Worm (Caenorhabditis elegans): ENCODE data around the gene Y62E10A.6.

Gene Y62E10A.6

ce11 chrIV:13364869-13365268, 6.9 kb upstream of the Y62E10A.6 start, which contains the start of gene srsx-25:
TSS of gene srsx-25 (plus strand) at chrIV:13365169.
- TF ChIP-seq bed-3 (GFP tag; optimal IDR thresholded peaks at IDR 0.05) (no peak), elt-1 (tag; optimal IDR thresholded peaks at IDR 0.05; ENCODE audit: borderline replicate concordance, insufficient read depth) (no peak), snpc-4 (tag; optimal IDR thresholded peaks at IDR 0.05) (no peak), tbx-8 (GFP tag; optimal IDR thresholded peaks at IDR 0.05) (no peak), unc-39 (tag; optimal IDR thresholded peaks at IDR 0.05) (no peak), lin-32 (GFP tag; optimal IDR thresholded peaks at IDR 0.05) (no peak), zip-8 (tag; optimal IDR thresholded peaks at IDR 0.05) (no peak), mab-5 (tag; optimal IDR thresholded peaks at IDR 0.05) (no peak), ham-2 (GFP tag; optimal IDR thresholded peaks at IDR 0.05) (no peak), drap-1 (GFP tag; optimal IDR thresholded peaks at IDR 0.05) (no peak)

- TF ChIP-seq lin-32 (GFP tag; optimal IDR thresholded peaks at IDR 0.05), result no peak
- no peak for TF ChIP-seq blmp-1 (tag; optimal IDR thresholded peaks at IDR 0.05)
- no peak for TF ChIP-seq lin-13 (tag; optimal IDR thresholded peaks at IDR 0.05)
- no peak for TF ChIP-seq ceh-39 (tag; optimal IDR thresholded peaks at IDR 0.05)
- no peak for TF ChIP-seq ceh-83 (GFP tag; optimal IDR thresholded peaks at IDR 0.05)
- TF ChIP-seq sptf-1 (tag; optimal IDR thresholded peaks at IDR 0.05), result no peak
- no peak for TF ChIP-seq elt-1 (tag; optimal IDR thresholded peaks at IDR 0.05; ENCODE audit: borderline replicate concordance, insufficient read depth)
- no peak for TF ChIP-seq M03D4.4 (tag; optimal IDR thresholded peaks at IDR 0.05)
- no peak for TF ChIP-seq zip-8 (tag; optimal IDR thresholded peaks at IDR 0.05)
- no peak for TF ChIP-seq unc-62 (GFP tag; optimal IDR thresholded peaks at IDR 0.05)
- TF ChIP-seq mep-1 (tag; optimal IDR thresholded peaks at IDR 0.05), result no peak
Observed at ce11 chrIV:13369120-13369842, 2.5 kb upstream of the Y62E10A.6 start, which contains the start of gene agt-1. TSS of gene agt-1 (minus strand) at chrIV:13369412.

ce11 chrIV:13370235-13370739, 1.5 kb upstream of the Y62E10A.6 start, which contains the start of the genes rla-2, popl-7 and Y62E10A.24:
TSS of gene rla-2 (minus strand) at chrIV:13370285.
TSS of gene popl-7 (plus strand) at chrIV:13370689.
TSS of gene Y62E10A.24 (plus strand) at chrIV:13370710.
- TF ChIP-seq lsy-2 (tag; optimal IDR thresholded peaks at IDR 0.05) (peak; percentile 87), nhr-2 (tag; optimal IDR thresholded peaks at IDR 0.05) (no peak), hlh-1 (tag; optimal IDR thresholded peaks at IDR 0.05) (no peak), elt-1 (tag; optimal IDR thresholded peaks at IDR 0.05; ENCODE audit: borderline replicate concordance, insufficient read depth) (no peak), nhr-237 (tag; optimal IDR thresholded peaks at IDR 0.05) (no peak), unc-39 (tag; optimal IDR thresholded peaks at IDR 0.05) (no peak), sem-2 (GFP tag; optimal IDR thresholded peaks at IDR 0.05) (no peak)

ce11 chrIV:13374918-13375317, 3.1 kb downstream of the Y62E10A.6 start:
- TF ChIP-seq nhr-76 (tag; optimal IDR thresholded peaks at IDR 0.05), result no peak

ce11 chrIV:13377716-13378115, 5.9 kb downstream of the Y62E10A.6 start, which contains the start of gene mau-8:
TSS of gene mau-8 (plus strand) at chrIV:13378016.
- TF ChIP-seq ham-2 (GFP tag; optimal IDR thresholded peaks at IDR 0.05) (no peak), ztf-11 (tag; optimal IDR thresholded peaks at IDR 0.05) (no peak), ceh-43 (GFP tag; optimal IDR thresholded peaks at IDR 0.05) (no peak), elt-1 (tag; optimal IDR thresholded peaks at IDR 0.05; ENCODE audit: borderline replicate concordance, insufficient read depth) (no peak), zip-8 (tag; optimal IDR thresholded peaks at IDR 0.05) (no peak), nhr-237 (tag; optimal IDR thresholded peaks at IDR 0.05) (no peak), M03D4.4 (tag; optimal IDR thresholded peaks at IDR 0.05) (no peak), unc-62 (GFP tag; optimal IDR thresholded peaks at IDR 0.05) (no peak), nhr-28 (tag; optimal IDR thresholded peaks at IDR 0.05) (no peak), unc-120 (tag; optimal IDR thresholded peaks at IDR 0.05; ENCODE audit: poor library complexity, severe bottlenecking) (no peak)

- no peak for TF ChIP-seq ztf-11 (tag; optimal IDR thresholded peaks at IDR 0.05)
- TF ChIP-seq hlh-1 (tag; optimal IDR thresholded peaks at IDR 0.05), result no peak
- no peak for TF ChIP-seq lin-13 (tag; optimal IDR thresholded peaks at IDR 0.05)
- TF ChIP-seq nhr-237 (tag; optimal IDR thresholded peaks at IDR 0.05), result no peak
- no peak for TF ChIP-seq cnd-1 (tag; optimal IDR thresholded peaks at IDR 0.05)
- no peak for TF ChIP-seq zip-8 (tag; optimal IDR thresholded peaks at IDR 0.05)
- no peak for TF ChIP-seq ceh-43 (GFP tag; optimal IDR thresholded peaks at IDR 0.05)
- TF ChIP-seq unc-120 (tag; optimal IDR thresholded peaks at IDR 0.05; ENCODE audit: poor library complexity, severe bottlenecking), result no peak
- TF ChIP-seq mab-5 (tag; optimal IDR thresholded peaks at IDR 0.05), result no peak
- no peak for TF ChIP-seq unc-62 (GFP tag; optimal IDR thresholded peaks at IDR 0.05)
- no peak for TF ChIP-seq lin-32 (GFP tag; optimal IDR thresholded peaks at IDR 0.05)
- no peak for TF ChIP-seq lsy-2 (tag; optimal IDR thresholded peaks at IDR 0.05)
- TF ChIP-seq sem-2 (GFP tag; optimal IDR thresholded peaks at IDR 0.05), result no peak
- TF ChIP-seq bed-3 (GFP tag; optimal IDR thresholded peaks at IDR 0.05), result no peak
- no peak for TF ChIP-seq M03D4.4 (tag; optimal IDR thresholded peaks at IDR 0.05)
- TF ChIP-seq nhr-12 (tag; optimal IDR thresholded peaks at IDR 0.05), result no peak
- TF ChIP-seq sptf-1 (tag; optimal IDR thresholded peaks at IDR 0.05), result no peak
- no peak for TF ChIP-seq unc-39 (tag; optimal IDR thresholded peaks at IDR 0.05)
Observed at ce11 chrIV:13380506-13380905, 8.7 kb downstream of the Y62E10A.6 start.
